Fruit fly (Drosophila melanogaster): ENCODE results near the gene CG7886.

CG7886 gene

DNA sequence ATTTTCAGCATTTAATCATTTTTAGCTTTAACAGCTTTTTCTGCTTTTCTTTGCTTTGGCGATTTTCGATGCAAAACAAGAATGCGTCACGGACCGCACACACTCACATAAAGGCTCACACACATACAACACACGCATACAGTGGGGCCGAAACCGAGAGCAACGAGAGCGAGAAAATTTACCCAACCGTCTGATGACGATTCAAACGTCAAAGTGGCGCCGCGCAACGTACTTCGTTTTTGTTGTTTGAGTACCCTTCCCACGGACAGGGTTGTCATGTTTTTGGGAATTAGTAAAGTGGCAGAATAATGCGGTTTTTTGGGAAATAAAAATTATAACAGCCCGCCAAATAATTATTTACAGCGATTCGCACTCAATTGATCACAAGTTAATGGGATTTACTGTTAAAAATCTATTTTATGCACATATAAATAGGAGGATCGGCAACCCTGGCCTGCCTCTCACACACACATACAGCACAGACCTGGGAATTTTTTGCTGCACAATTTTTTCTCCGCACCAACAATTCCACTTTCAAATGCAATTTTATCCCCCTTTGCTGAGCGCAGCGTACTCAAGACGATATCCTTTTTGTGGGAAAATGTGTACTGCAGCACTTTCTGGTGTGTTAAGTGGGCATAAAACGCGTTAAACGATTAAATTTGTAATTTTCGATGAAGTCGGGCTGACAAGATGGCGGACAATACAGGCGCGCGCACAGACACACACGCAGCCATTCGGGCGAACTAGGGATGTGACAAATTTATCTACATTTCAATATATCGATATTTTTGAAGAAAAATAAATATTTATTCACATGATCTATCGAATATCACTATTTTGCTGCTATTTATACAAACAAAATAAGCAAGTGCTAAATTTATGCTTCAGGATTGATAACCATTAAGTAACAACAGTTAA, 12.9 kb upstream of the CG7886 start (continued):
- TF ChIP-seq luna (GFP tag; optimal IDR thresholded peaks at IDR 0.05): peak; percentile 85
- peak; percentile 90 for TF ChIP-seq CHES-1-like (GFP tag; optimal IDR thresholded peaks at IDR 0.05)
- peak; percentile 90 for TF ChIP-seq MTF-1 (GFP tag; optimal IDR thresholded peaks at IDR 0.05; ENCODE audit: borderline replicate concordance)
- TF ChIP-seq HLH54F (GFP tag; optimal IDR thresholded peaks at IDR 0.05): peak; percentile 89
- TF ChIP-seq CG30403 (GFP tag; optimal IDR thresholded peaks at IDR 0.05): peak; percentile 93
- TF ChIP-seq ash1 (GFP tag; optimal IDR thresholded peaks at IDR 0.05): peak; percentile 27
- peak; percentile 22 for TF ChIP-seq psq (GFP tag; optimal IDR thresholded peaks at IDR 0.05)
- TF ChIP-seq CG6765 (GFP tag; optimal IDR thresholded peaks at IDR 0.05): peak; percentile 94
- no peak for TF ChIP-seq pita (GFP tag; optimal IDR thresholded peaks at IDR 0.05)
- peak; percentile 92 for TF ChIP-seq vfl (GFP tag; optimal IDR thresholded peaks at IDR 0.05)
- peak; percentile 76 for TF ChIP-seq trh (GFP tag; optimal IDR thresholded peaks at IDR 0.05)
- TF ChIP-seq CG2129 (GFP tag; IDR thresholded peaks at IDR 0.05; ENCODE audit: partially characterized antibody): peak; percentile 27; the same call in 1 of the 2 replicates
- peak; percentile 85 for TF ChIP-seq CG5180 (GFP tag; optimal IDR thresholded peaks at IDR 0.05)
- TF ChIP-seq CG4282 (GFP tag; optimal IDR thresholded peaks at IDR 0.05): peak; percentile 84
- TF ChIP-seq ci (GFP tag; IDR thresholded peaks at IDR 0.05): peak; percentile 96
- TF ChIP-seq run (tag; optimal IDR thresholded peaks at IDR 0.05): peak; percentile 89
- peak; percentile 41 for TF ChIP-seq stwl (tag; optimal IDR thresholded peaks at IDR 0.05)
- TF ChIP-seq CG12236 (GFP tag; optimal IDR thresholded peaks at IDR 0.05): peak; percentile 89
- peak; percentile 93 for TF ChIP-seq sug (tag; optimal IDR thresholded peaks at IDR 0.05)
- TF ChIP-seq ac (GFP tag; optimal IDR thresholded peaks at IDR 0.05): peak; percentile 91
- TF ChIP-seq br (optimal IDR thresholded peaks at IDR 0.05): no peak
- no peak for TF ChIP-seq Hr39 (optimal IDR thresholded peaks at IDR 0.05)
- TF ChIP-seq CG5953 (GFP tag; IDR thresholded peaks at IDR 0.05): peak; percentile 88
- TF ChIP-seq Bgb (GFP tag; IDR thresholded peaks at IDR 0.05; ENCODE audit: partially characterized antibody): peak; percentile 61
- peak; percentile 80 for TF ChIP-seq ewg (GFP tag; optimal IDR thresholded peaks at IDR 0.05)
- peak; percentile 71 for TF ChIP-seq Hmx (GFP tag; optimal IDR thresholded peaks at IDR 0.05)
- TF ChIP-seq dpn (GFP tag; optimal IDR thresholded peaks at IDR 0.05): peak; percentile 87 to 95
- peak; percentile 89 for TF ChIP-seq CG16815 (GFP tag; optimal IDR thresholded peaks at IDR 0.05)
- TF ChIP-seq CG6254 (GFP tag; optimal IDR thresholded peaks at IDR 0.05): peak; percentile 82
- peak; percentile 93 for TF ChIP-seq Sox102F (GFP tag; optimal IDR thresholded peaks at IDR 0.05)
- TF ChIP-seq CG14050 (GFP tag; IDR thresholded peaks at IDR 0.05): peak; percentile 89
- TF ChIP-seq knrl (GFP tag; IDR thresholded peaks at IDR 0.05; ENCODE audit: partially characterized antibody): peak; percentile 59
- peak; percentile 92 for TF ChIP-seq Fer2 (tag; optimal IDR thresholded peaks at IDR 0.05)
- TF ChIP-seq CG5245 (GFP tag; optimal IDR thresholded peaks at IDR 0.05): peak; percentile 71
- peak; percentile 80 for TF ChIP-seq croc (GFP tag; conservative IDR thresholded peaks at IDR 0.05)
- peak; percentile 96 for TF ChIP-seq gem (tag; optimal IDR thresholded peaks at IDR 0.05)
- TF ChIP-seq CG6791 (GFP tag; IDR thresholded peaks at IDR 0.05; ENCODE audit: partially characterized antibody): peak; percentile 39; the same call in 1 of the 3 replicates
- peak; percentile 67 for TF ChIP-seq gt (GFP tag; IDR thresholded peaks at IDR 0.05)
- peak; percentile 90 for TF ChIP-seq Abd-B (GFP tag; optimal IDR thresholded peaks at IDR 0.05)
- peak; percentile 87 for TF ChIP-seq CG12155 (GFP tag; optimal IDR thresholded peaks at IDR 0.05)
- peak; percentile 96 for TF ChIP-seq unpg (GFP tag; optimal IDR thresholded peaks at IDR 0.05)
- TF ChIP-seq B-H1 (GFP tag; IDR thresholded peaks at IDR 0.05): peak; percentile 82
- TF ChIP-seq Dfd (GFP tag; optimal IDR thresholded peaks at IDR 0.05): no peak
- peak; percentile 93 for TF ChIP-seq mirr (GFP tag; optimal IDR thresholded peaks at IDR 0.05)
- TF ChIP-seq CG6854 (GFP tag; optimal IDR thresholded peaks at IDR 0.05): peak; percentile 91
- peak; percentile 53 for TF ChIP-seq Nf-YC (tag; optimal IDR thresholded peaks at IDR 0.05)
- TF ChIP-seq cas (GFP tag; IDR thresholded peaks at IDR 0.05): peak; percentile 72
- TF ChIP-seq NC2α (GFP tag; optimal IDR thresholded peaks at IDR 0.05): peak; percentile 89
- peak; percentile 87 for TF ChIP-seq p53 (GFP tag; optimal IDR thresholded peaks at IDR 0.05)

Measured in whole organism, embryonic.